Worm (Caenorhabditis elegans): ENCODE results near the gene F57A10.4.
"Not testable (repeated sequence)": the region's sequence is repeated elsewhere in the genome, so short reads cannot be mapped to it uniquely, and the experiment has no call there.

The F57A10.4 gene

ce11 chrV:15802623-15803022 is 33.4 kb downstream of the F57A10.4 start, which contains the start of gene T26E4.9:
TSS of gene T26E4.9 (minus strand) at chrV:15802723.
- TF ChIP-seq ets-4 (tag; optimal IDR thresholded peaks at IDR 0.05); K09A11.1 (tag; optimal IDR thresholded peaks at IDR 0.05; ENCODE audit: insufficient read depth); nfya-1 (tag; optimal IDR thresholded peaks at IDR 0.05): not testable (repeated sequence)

ce11 chrV:15803079-15803478 is 33.8 kb downstream of the F57A10.4 start, which contains the start of gene srd-27:
TSS of gene srd-27 (plus strand) at chrV:15803379.
- TF ChIP-seq sox-2 (GFP tag; IDR thresholded peaks at IDR 0.05); tbx-7 (tag; optimal IDR thresholded peaks at IDR 0.05); unc-55 (GFP tag; optimal IDR thresholded peaks at IDR 0.05): not testable (repeated sequence)

- not testable (repeated sequence) for TF ChIP-seq ref-2 (tag; optimal IDR thresholded peaks at IDR 0.05); ceh-14 (tag; optimal IDR thresholded peaks at IDR 0.05); ceh-19 (GFP tag; optimal IDR thresholded peaks at IDR 0.05)
Observed at ce11 chrV:15803748-15804147, 34.5 kb downstream of the F57A10.4 start, which contains the start of gene T26E4.18. TSS of gene T26E4.18 (minus strand) at chrV:15803848.

ce11 chrV:15807420-15807819 is 38.2 kb downstream of the F57A10.4 start, which contains the start of gene srsx-38:
TSS of gene srsx-38 (minus strand) at chrV:15807520.
- not testable (repeated sequence) for TF ChIP-seq che-1, elt-4, tbx-2 (tag; optimal IDR thresholded peaks at IDR 0.05)

- no peak for TF ChIP-seq hlh-15 (tag; optimal IDR thresholded peaks at IDR 0.05)
- no peak for TF ChIP-seq ets-4 (tag; optimal IDR thresholded peaks at IDR 0.05)
- TF ChIP-seq tbx-7 (tag; optimal IDR thresholded peaks at IDR 0.05) = no peak
- TF ChIP-seq mec-3 (tag; optimal IDR thresholded peaks at IDR 0.05; ENCODE audit: borderline replicate concordance) = no peak
- TF ChIP-seq sox-4 (tag; optimal IDR thresholded peaks at IDR 0.05) = no peak
- no peak for TF ChIP-seq T23F11.4 (GFP tag; optimal IDR thresholded peaks at IDR 0.05)
- no peak for TF ChIP-seq ceh-34 (tag; optimal IDR thresholded peaks at IDR 0.05)
- no peak for TF ChIP-seq gmeb-2 (tag; optimal IDR thresholded peaks at IDR 0.05)
- TF ChIP-seq pha-4 (tag; optimal IDR thresholded peaks at IDR 0.05) = no peak
- TF ChIP-seq lim-6 (tag; optimal IDR thresholded peaks at IDR 0.05) = no peak
- no peak for TF ChIP-seq ahr-1 (tag; optimal IDR thresholded peaks at IDR 0.05)
- TF ChIP-seq ceh-2 (tag; optimal IDR thresholded peaks at IDR 0.05) = no peak
- TF ChIP-seq ceh-48 (tag; optimal IDR thresholded peaks at IDR 0.05) = no peak
Observed at ce11 chrV:15809543-15809942, 40.3 kb downstream of the F57A10.4 start, which contains the start of gene srsx-36. TSS of gene srsx-36 (minus strand) at chrV:15809643.

ce11 chrV:15810446-15810845 is 41.2 kb downstream of the F57A10.4 start, which contains the start of gene F54B8.1:
TSS of gene F54B8.1 (plus strand) at chrV:15810746.
- no peak for TF ChIP-seq dmd-4 (tag; optimal IDR thresholded peaks at IDR 0.05; ENCODE audit: borderline replicate concordance)
- TF ChIP-seq C38D4.7 (GFP tag; optimal IDR thresholded peaks at IDR 0.05) = no peak
- TF ChIP-seq ceh-2 (tag; optimal IDR thresholded peaks at IDR 0.05) = no peak
- TF ChIP-seq pag-3 (tag; optimal IDR thresholded peaks at IDR 0.05; ENCODE audit: borderline replicate concordance) = no peak
- TF ChIP-seq sox-2 (GFP tag; IDR thresholded peaks at IDR 0.05) = no peak
- no peak for TF ChIP-seq fkh-6 (tag; optimal IDR thresholded peaks at IDR 0.05)
- TF ChIP-seq lin-11 (tag; optimal IDR thresholded peaks at IDR 0.05) = no peak
- no peak for TF ChIP-seq zip-5 (tag; optimal IDR thresholded peaks at IDR 0.05)

ce11 chrV:15811982-15812381 is 42.7 kb downstream of the F57A10.4 start, which contains the start of gene nhr-282:
TSS of gene nhr-282 (plus strand) at chrV:15812282.
- not testable (repeated sequence) for TF ChIP-seq unc-86 (tag; optimal IDR thresholded peaks at IDR 0.05); rnt-1 (tag; optimal IDR thresholded peaks at IDR 0.05); ceh-6 (GFP tag; optimal IDR thresholded peaks at IDR 0.05)
